Worm (Caenorhabditis elegans): ENCODE data around the gene fip-5.

fip-5 gene

DNA sequence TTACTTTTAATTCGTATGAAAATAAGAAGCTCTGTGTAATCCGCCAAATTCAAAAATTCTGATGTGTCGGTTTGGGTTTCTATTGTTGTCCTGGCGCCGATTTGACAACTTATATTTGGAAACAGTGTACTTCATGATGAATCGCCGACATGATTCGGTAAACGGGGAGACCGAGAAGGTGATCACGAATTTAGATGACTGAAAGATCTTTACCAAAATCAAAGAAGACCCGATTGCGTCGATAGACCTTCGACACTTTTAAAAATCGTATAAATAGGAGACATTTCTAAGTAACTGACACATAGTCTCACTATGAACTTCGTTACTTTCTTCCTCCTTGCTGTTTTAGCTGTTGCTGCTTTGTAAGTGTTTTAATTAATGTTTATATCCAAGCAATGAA is at the start of gene fip-5:
fip-5 (plus strand) TSS at position 312 of the 400 bp plus-strand sequence.
- TF ChIP-seq W03F9.2 (tag; optimal IDR thresholded peaks at IDR 0.05), result no peak
- TF ChIP-seq dao-5 (tag; optimal IDR thresholded peaks at IDR 0.05), result no peak
- TF ChIP-seq him-1 (tag; optimal IDR thresholded peaks at IDR 0.05), result no peak

DNA sequence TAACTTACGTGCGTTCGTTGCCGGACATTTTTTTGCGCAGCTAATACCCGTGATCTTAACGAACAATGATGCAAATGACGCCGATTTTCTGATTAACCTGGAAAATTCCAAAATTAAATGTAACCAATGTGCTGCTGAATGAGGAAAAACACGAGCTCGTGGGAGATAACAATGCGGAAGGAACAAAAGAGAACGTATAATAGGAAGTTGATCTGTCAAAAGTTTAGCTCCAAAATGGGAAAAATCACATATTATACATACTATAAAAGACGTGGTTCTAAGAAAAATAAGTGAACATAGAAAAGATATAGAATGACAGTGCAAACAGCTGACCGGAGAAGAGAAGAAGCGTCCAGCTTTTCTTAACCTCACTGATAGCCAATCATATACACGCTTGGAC is 49.8 kb upstream of the fip-5 start, which contains the start of gene C14H10.2:
C14H10.2 (minus strand) TSS at position 101 of the 400 bp plus-strand sequence.
- no peak for TF ChIP-seq him-1 (tag; optimal IDR thresholded peaks at IDR 0.05)
- TF ChIP-seq dao-5 (tag; optimal IDR thresholded peaks at IDR 0.05), result no peak
- no peak for TF ChIP-seq W03F9.2 (tag; optimal IDR thresholded peaks at IDR 0.05)

- no peak for TF ChIP-seq dao-5 (tag; optimal IDR thresholded peaks at IDR 0.05)
- no peak for TF ChIP-seq him-1 (tag; optimal IDR thresholded peaks at IDR 0.05)
- TF ChIP-seq W03F9.2 (tag; optimal IDR thresholded peaks at IDR 0.05), result no peak
Observed at ce11 chrX:10254068-10254467, 48.5 kb upstream of the fip-5 start.

DNA sequence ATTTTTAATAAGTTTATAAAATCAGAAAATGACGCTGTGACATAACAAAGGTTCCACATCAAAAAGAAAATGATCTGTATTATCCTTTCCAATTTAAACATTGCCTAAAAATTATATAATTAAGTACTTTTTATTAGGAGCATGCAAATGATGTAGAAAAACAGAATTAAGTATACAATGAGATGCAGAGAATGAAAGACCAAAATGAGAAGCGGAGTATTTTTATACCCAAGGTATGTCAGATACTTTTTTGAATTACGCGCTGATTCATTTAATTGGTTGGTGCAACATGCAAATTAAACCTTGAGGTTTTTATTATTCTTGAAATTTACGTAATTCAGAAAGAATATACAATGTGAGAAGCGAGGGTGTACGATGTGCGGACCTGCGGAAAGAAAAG is 42.5 kb upstream of the fip-5 start, which contains the start of gene C32A9.1:
C32A9.1 (minus strand) TSS at position 101 of the 400 bp plus-strand sequence.
- TF ChIP-seq W03F9.2 (tag; optimal IDR thresholded peaks at IDR 0.05), result no peak
- TF ChIP-seq dao-5 (tag; optimal IDR thresholded peaks at IDR 0.05), result no peak

ce11 chrX:10262299-10262698 is 40.2 kb upstream of the fip-5 start:
- TF ChIP-seq W03F9.2 (tag; optimal IDR thresholded peaks at IDR 0.05) (no peak), dao-5 (tag; optimal IDR thresholded peaks at IDR 0.05) (no peak), him-1 (tag; optimal IDR thresholded peaks at IDR 0.05) (no peak)

- TF ChIP-seq W03F9.2 (tag; optimal IDR thresholded peaks at IDR 0.05) (no peak), dao-5 (tag; optimal IDR thresholded peaks at IDR 0.05) (no peak), him-1 (tag; optimal IDR thresholded peaks at IDR 0.05) (no peak)
Observed at ce11 chrX:10273392-10273791, 29.1 kb upstream of the fip-5 start, which contains the start of gene F41E7.2. TSS of gene F41E7.2 (plus strand) at chrX:10273692.

DNA sequence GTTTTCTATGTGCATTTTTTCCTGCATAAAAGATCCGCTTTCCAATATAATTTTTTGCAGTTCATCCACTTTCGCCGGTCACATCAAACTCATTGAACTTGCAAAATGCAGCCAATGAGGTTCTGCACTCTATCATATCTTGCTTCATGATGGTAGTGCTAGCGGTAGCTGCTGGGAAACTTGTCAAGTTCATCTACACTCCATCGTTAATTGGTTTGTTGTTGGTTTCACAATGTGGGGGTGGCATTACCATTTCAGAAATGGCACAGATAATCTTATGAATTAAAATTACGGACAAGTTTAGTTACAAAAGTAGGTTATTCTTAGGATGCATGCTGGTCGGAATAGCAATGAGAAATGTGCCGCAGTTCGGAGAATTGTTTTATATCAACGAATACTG is 28.1 kb upstream of the fip-5 start:
- TF ChIP-seq dao-5 (tag; optimal IDR thresholded peaks at IDR 0.05) (no peak), him-1 (tag; optimal IDR thresholded peaks at IDR 0.05) (no peak), W03F9.2 (tag; optimal IDR thresholded peaks at IDR 0.05) (no peak)

DNA sequence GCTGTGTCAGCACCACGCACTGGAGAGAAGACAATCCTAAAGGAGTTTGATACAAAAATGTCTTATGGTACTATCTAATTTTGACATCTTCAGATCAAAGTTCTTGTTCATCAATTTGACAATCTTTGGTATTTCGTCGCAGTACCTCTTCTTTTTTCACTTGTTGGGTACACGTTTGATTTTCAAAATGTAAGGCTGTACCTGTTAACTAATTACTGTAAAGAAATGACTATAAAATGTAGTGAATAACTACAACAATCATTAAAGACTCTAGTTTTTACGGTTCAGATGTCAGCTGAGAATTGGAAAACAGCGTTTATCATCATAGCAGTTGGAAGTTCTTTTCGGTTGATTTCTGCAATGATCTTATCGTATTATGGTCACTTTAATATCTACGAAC is 25.4 kb upstream of the fip-5 start:
- no peak for TF ChIP-seq W03F9.2 (tag; optimal IDR thresholded peaks at IDR 0.05)
- TF ChIP-seq him-1 (tag; optimal IDR thresholded peaks at IDR 0.05), result no peak
- no peak for TF ChIP-seq dao-5 (tag; optimal IDR thresholded peaks at IDR 0.05)

ce11 chrX:10279299-10279698 is 23.2 kb upstream of the fip-5 start, which contains the start of gene slc-9B.1:
TSS of gene slc-9B.1 (plus strand) at chrX:10279599.
- no peak for TF ChIP-seq W03F9.2 (tag; optimal IDR thresholded peaks at IDR 0.05)
- TF ChIP-seq dao-5 (tag; optimal IDR thresholded peaks at IDR 0.05), result no peak
- no peak for TF ChIP-seq him-1 (tag; optimal IDR thresholded peaks at IDR 0.05)

- TF ChIP-seq dao-5 (tag; optimal IDR thresholded peaks at IDR 0.05), result no peak
- no peak for TF ChIP-seq him-1 (tag; optimal IDR thresholded peaks at IDR 0.05)
- TF ChIP-seq W03F9.2 (tag; optimal IDR thresholded peaks at IDR 0.05), result no peak
Observed at ce11 chrX:10285634-10286033, 16.9 kb upstream of the fip-5 start, which contains the start of gene npr-6. TSS of gene npr-6 (minus strand) at chrX:10285734.

ce11 chrX:10297410-10297809 is 5.1 kb upstream of the fip-5 start:
- no peak for TF ChIP-seq dao-5 (tag; optimal IDR thresholded peaks at IDR 0.05)
- no peak for TF ChIP-seq W03F9.2 (tag; optimal IDR thresholded peaks at IDR 0.05)
- no peak for TF ChIP-seq him-1 (tag; optimal IDR thresholded peaks at IDR 0.05)

DNA sequence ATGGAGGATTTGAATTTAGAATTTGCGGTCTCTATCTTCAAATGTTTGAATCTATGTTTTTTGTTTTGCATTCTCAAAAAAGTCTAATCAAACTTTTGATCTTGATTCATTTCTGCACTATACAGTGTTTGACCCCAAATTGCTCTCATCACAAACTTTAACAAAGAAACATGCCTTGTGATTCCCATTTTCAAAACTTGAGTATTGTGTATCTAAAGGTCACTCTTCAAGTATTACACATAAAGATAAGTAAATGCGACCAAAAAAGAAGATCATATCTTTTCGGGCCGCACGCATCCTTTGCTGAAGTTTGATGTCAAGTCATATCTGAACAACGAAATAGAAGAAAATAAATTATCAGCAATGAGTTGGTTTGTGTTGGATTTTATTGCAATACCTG is 621 bp upstream of the fip-5 start:
- TF ChIP-seq him-1 (tag; optimal IDR thresholded peaks at IDR 0.05), result no peak
- no peak for TF ChIP-seq W03F9.2 (tag; optimal IDR thresholded peaks at IDR 0.05)
- no peak for TF ChIP-seq dao-5 (tag; optimal IDR thresholded peaks at IDR 0.05)

DNA sequence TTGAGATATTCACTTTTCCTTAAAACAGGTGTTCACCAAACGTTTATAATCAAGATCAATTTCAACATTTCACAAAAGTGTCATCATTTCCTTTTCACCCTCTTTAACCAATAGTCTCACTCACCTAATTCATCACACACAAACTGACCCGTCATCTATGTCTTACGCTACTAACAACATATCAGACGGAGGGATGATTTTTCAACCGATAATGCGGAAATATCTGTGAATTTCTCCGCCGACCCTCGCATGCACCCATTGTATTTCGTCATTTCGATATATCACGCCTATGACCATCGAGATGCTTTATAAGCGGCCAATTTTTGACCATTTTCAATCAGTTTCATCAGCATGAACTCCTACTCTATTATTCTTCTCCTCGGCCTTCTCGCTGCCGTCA is 1.6 kb downstream of the fip-5 start, which contains the start of gene fipr-21:
fipr-21 (plus strand) TSS at position 352 of the 400 bp plus-strand sequence.
- no peak for TF ChIP-seq him-1 (tag; optimal IDR thresholded peaks at IDR 0.05)
- TF ChIP-seq dao-5 (tag; optimal IDR thresholded peaks at IDR 0.05), result no peak
- TF ChIP-seq W03F9.2 (tag; optimal IDR thresholded peaks at IDR 0.05), result no peak

- TF ChIP-seq dao-5 (tag; optimal IDR thresholded peaks at IDR 0.05) (no peak), W03F9.2 (tag; optimal IDR thresholded peaks at IDR 0.05) (no peak), him-1 (tag; optimal IDR thresholded peaks at IDR 0.05) (no peak)
Observed at ce11 chrX:10306289-10306688, 3.7 kb downstream of the fip-5 start, which contains the start of gene cnc-8. TSS of gene cnc-8 (plus strand) at chrX:10306595.

ce11 chrX:10306923-10307322 is 4.4 kb downstream of the fip-5 start:
- TF ChIP-seq him-1 (tag; optimal IDR thresholded peaks at IDR 0.05) (no peak), W03F9.2 (tag; optimal IDR thresholded peaks at IDR 0.05) (no peak), dao-5 (tag; optimal IDR thresholded peaks at IDR 0.05) (no peak)
